Fruit fly (Drosophila melanogaster): ENCODE results near the gene mtgo.

mtgo gene

dm6 chr2L:16502898-16503551 lies 41.8 kb upstream of the mtgo start:
- TF ChIP-seq CoRest (tag; optimal IDR thresholded peaks at IDR 0.05), result no peak
- no peak for TF ChIP-seq CG13296 (GFP tag; optimal IDR thresholded peaks at IDR 0.05)
- no peak for TF ChIP-seq CG3838 (GFP tag; optimal IDR thresholded peaks at IDR 0.05)
- peak; percentile 25; the same call in 1 of the 2 replicates for TF ChIP-seq vvl (GFP tag; IDR thresholded peaks at IDR 0.05)
- TF ChIP-seq bsh (GFP tag; optimal IDR thresholded peaks at IDR 0.05), result peak in 1 of 2 experiments; percentile 53
- TF ChIP-seq Oli (tag; optimal IDR thresholded peaks at IDR 0.05), result no peak
- no peak for TF ChIP-seq seq (GFP tag; IDR thresholded peaks at IDR 0.05)
- TF ChIP-seq CG7556 (GFP tag; optimal IDR thresholded peaks at IDR 0.05), result no peak
- 0 out of 3 replicates have a peak, but pooled peaks have one; percentile 16 for TF ChIP-seq zfh1 (GFP tag; IDR thresholded peaks at IDR 0.05)
- 0 out of 3 replicates have a peak, but pooled peaks have one; percentile 37 for TF ChIP-seq CG3726 (GFP tag; IDR thresholded peaks at IDR 0.05)
- no peak for TF ChIP-seq hkb (optimal IDR thresholded peaks at IDR 0.05)
- 0 out of 2 replicates have a peak, but pooled peaks have one; percentile 9 for TF ChIP-seq hkb (GFP tag; IDR thresholded peaks at IDR 0.05)
- TF ChIP-seq HLH4C (GFP tag; IDR thresholded peaks at IDR 0.05; ENCODE audit: partially characterized antibody), result no peak
- TF ChIP-seq Chrac-16 (GFP tag; optimal IDR thresholded peaks at IDR 0.05), result no peak
- no peak for TF ChIP-seq CG14860 (GFP tag; IDR thresholded peaks at IDR 0.05; ENCODE audit: partially characterized antibody)
- no peak for TF ChIP-seq CG10366 (GFP tag; IDR thresholded peaks at IDR 0.05)
- TF ChIP-seq CG6689 (GFP tag; IDR thresholded peaks at IDR 0.05), result 0 out of 2 replicates have a peak, but pooled peaks have one; percentile 7
- TF ChIP-seq CG11504 (tag; optimal IDR thresholded peaks at IDR 0.05), result peak; percentile 0
- no peak for TF ChIP-seq CG10565 (GFP tag; optimal IDR thresholded peaks at IDR 0.05)
- TF ChIP-seq exex (tag; optimal IDR thresholded peaks at IDR 0.05), result no peak
- no peak for TF ChIP-seq CG17361 (GFP tag; IDR thresholded peaks at IDR 0.05)
- TF ChIP-seq ap (GFP tag; IDR thresholded peaks at IDR 0.05), result no peak
- TF ChIP-seq CG11696 (GFP tag; IDR thresholded peaks at IDR 0.05), result peak; percentile 71
- TF ChIP-seq CG32767 (GFP tag; IDR thresholded peaks at IDR 0.05), result 0 out of 2 replicates have a peak, but pooled peaks have one; percentile 20
- no peak for TF ChIP-seq vfl (GFP tag; optimal IDR thresholded peaks at IDR 0.05)
- no peak for TF ChIP-seq CG11085 (GFP tag; IDR thresholded peaks at IDR 0.05)
- TF ChIP-seq mld (GFP tag; IDR thresholded peaks at IDR 0.05; ENCODE audit: partially characterized antibody), result no peak
- TF ChIP-seq jigr1 (GFP tag; IDR thresholded peaks at IDR 0.05), result no peak
- no peak for TF ChIP-seq trem (tag; optimal IDR thresholded peaks at IDR 0.05)
- no peak for TF ChIP-seq psq (GFP tag; optimal IDR thresholded peaks at IDR 0.05)
- peak; percentile 4 for TF ChIP-seq lbe (GFP tag; optimal IDR thresholded peaks at IDR 0.05)
- no peak for TF ChIP-seq CG10147 (GFP tag; optimal IDR thresholded peaks at IDR 0.05)
- peak; percentile 32 for TF ChIP-seq nom (GFP tag; optimal IDR thresholded peaks at IDR 0.05)
- no peak for TF ChIP-seq CG6813 (GFP tag; optimal IDR thresholded peaks at IDR 0.05)
- TF ChIP-seq zen2 (GFP tag; IDR thresholded peaks at IDR 0.05; ENCODE audit: partially characterized antibody), result no peak
- peak; percentile 37; the same call in 1 of the 2 replicates for TF ChIP-seq Drgx (GFP tag; IDR thresholded peaks at IDR 0.05)
- TF ChIP-seq MTF-1 (GFP tag; optimal IDR thresholded peaks at IDR 0.05; ENCODE audit: borderline replicate concordance), result no peak

dm6 chr2L:16507197-16507596 lies 37.6 kb upstream of the mtgo start:
- no peak for TF ChIP-seq gsb (GFP tag; IDR thresholded peaks at IDR 0.05)
- 0 out of 2 replicates have a peak, but pooled peaks have one; percentile 16 for TF ChIP-seq CG4360 (GFP tag; IDR thresholded peaks at IDR 0.05)

Measured in whole organism, embryonic.